Fruit fly (Drosophila melanogaster) whole organism, embryonic: ENCODE data around the gene CG7054.

ENCODE experiments used
- Aef1 ChIP-seq: fragments of 200-800 bp; sonication (Bioruptor generic); IDR thresholded peaks from 3 replicates; pipeline ENCODE4 v1.3.6; 2022; ENCODE audit warnings: missing biosample characterization, missing genetic modification characterization
- CG10321 ChIP-seq: fragments of 200-800 bp; sonication (Bioruptor generic); IDR thresholded peaks from 2 replicates; pipeline ENCODE4 v1.3.6; 2022; ENCODE audit warnings: missing biosample characterization, missing genetic modification characterization
- CG10654 ChIP-seq: fragments of 200-800 bp; sonication (Bioruptor generic); optimal IDR thresholded peaks from 2 replicates; lab custom pipeline; 2016; ENCODE audit warnings: missing biosample characterization, missing genetic modification characterization
- CG12155 ChIP-seq: fragments of 200-800 bp; sonication (Bioruptor generic); optimal IDR thresholded peaks from 3 replicates; lab custom pipeline; 2016; ENCODE audit warnings: missing biosample characterization, missing genetic modification characterization
- CG1233 ChIP-seq: fragments of 200-800 bp; sonication (Bioruptor generic); optimal IDR thresholded peaks from 4 replicates; lab custom pipeline; 2018; ENCODE audit warnings: missing biosample characterization, mild to moderate bottlenecking, missing genetic modification characterization
- CG13894 ChIP-seq: fragments of 200-800 bp; sonication (Bioruptor generic); optimal IDR thresholded peaks from 3 replicates; lab custom pipeline; 2018; ENCODE audit warnings: missing biosample characterization, mild to moderate bottlenecking, missing genetic modification characterization, moderate library complexity
- CG14860 ChIP-seq: fragments of 200-800 bp; sonication (Bioruptor generic); IDR thresholded peaks from 3 replicates; pipeline ENCODE4 v1.3.6; 2022; ENCODE audit warnings: missing biosample characterization, missing genetic modification characterization; ENCODE audit not compliant: partially characterized antibody
- CG15514 ChIP-seq: fragments of 200-800 bp; sonication (Bioruptor generic); optimal IDR thresholded peaks from 3 replicates; lab custom pipeline; 2017; ENCODE audit warnings: missing biosample characterization, missing genetic modification characterization, mild to moderate bottlenecking, moderate library complexity, missing genetic modification reagents
- CG15696 ChIP-seq: fragments of 200-800 bp; sonication (Bioruptor generic); optimal IDR thresholded peaks from 2 replicates; lab custom pipeline; 2019; ENCODE audit warnings: missing biosample characterization, mild to moderate bottlenecking, missing genetic modification characterization, moderate library complexity
- CG16863 ChIP-seq: fragments of 200-800 bp; sonication (Bioruptor generic); optimal IDR thresholded peaks from 3 replicates; lab custom pipeline; 2016; ENCODE audit warnings: missing biosample characterization, missing genetic modification characterization
- CG18599 ChIP-seq: fragments of 200-800 bp; sonication (Bioruptor generic); optimal IDR thresholded peaks from 3 replicates; lab custom pipeline; 2017; ENCODE audit warnings: missing biosample characterization, missing genetic modification characterization, mild to moderate bottlenecking, moderate library complexity, missing genetic modification reagents
- CG2116 ChIP-seq: fragments of 200-800 bp; sonication (Bioruptor generic); optimal IDR thresholded peaks from 3 replicates; lab custom pipeline; 2018; ENCODE audit warnings: missing biosample characterization, mild to moderate bottlenecking, missing genetic modification characterization
- CG2678 ChIP-seq: fragments of 200-800 bp; sonication (Bioruptor generic); optimal IDR thresholded peaks from 3 replicates; lab custom pipeline; 2019; ENCODE audit warnings: missing biosample characterization, mild to moderate bottlenecking, missing genetic modification characterization, moderate library complexity
- CG30431 ChIP-seq: fragments of 200-800 bp; sonication (Bioruptor generic); optimal IDR thresholded peaks from 2 replicates; lab custom pipeline; 2017; ENCODE audit warnings: missing biosample characterization, missing genetic modification characterization
- CG32767 ChIP-seq: fragments of 200-800 bp; sonication (Bioruptor generic); IDR thresholded peaks from 2 replicates; pipeline ENCODE4 v1.3.6; 2022; ENCODE audit warnings: missing biosample characterization, missing genetic modification characterization
- CG32772 ChIP-seq: fragments of 200-800 bp; sonication (Bioruptor generic); IDR thresholded peaks from 2 replicates; pipeline ENCODE4 v1.3.6; 2022; ENCODE audit warnings: missing biosample characterization, missing genetic modification characterization
- CG4360 ChIP-seq: fragments of 200-800 bp; sonication (Bioruptor generic); IDR thresholded peaks from 2 replicates; pipeline ENCODE4 v1.3.6; 2022; ENCODE audit warnings: missing biosample characterization, missing genetic modification characterization
- CG4820 ChIP-seq: fragments of 200-800 bp; sonication (Bioruptor generic); optimal IDR thresholded peaks from 3 replicates; lab custom pipeline; 2016; ENCODE audit warnings: missing biosample characterization, missing genetic modification characterization
- CG4854 ChIP-seq: fragments of 200-800 bp; sonication (Bioruptor generic); optimal IDR thresholded peaks from 2 replicates; lab custom pipeline; 2016; ENCODE audit warnings: missing biosample characterization, missing genetic modification characterization, inconsistent platforms
- CG6683 ChIP-seq: fragments of 200-800 bp; sonication (Bioruptor generic); optimal IDR thresholded peaks from 2 replicates; lab custom pipeline; 2017; ENCODE audit warnings: missing biosample characterization, mild to moderate bottlenecking, missing genetic modification characterization, missing genetic modification reagents
- CG7987 ChIP-seq: fragments of 200-800 bp; sonication (Bioruptor generic); optimal IDR thresholded peaks from 2 replicates; lab custom pipeline; 2018; ENCODE audit warnings: missing biosample characterization, mild to moderate bottlenecking, missing genetic modification characterization, moderate library complexity
- CG8478 ChIP-seq: fragments of >200 bp; optimal IDR thresholded peaks from 2 replicates; lab custom pipeline; 2018
- CoRest ChIP-seq: fragments of 200-800 bp; sonication (Bioruptor generic); optimal IDR thresholded peaks from 3 replicates; lab custom pipeline; 2018; ENCODE audit warnings: missing biosample characterization, mild to moderate bottlenecking, missing genetic modification characterization, moderate library complexity
- ERR ChIP-seq: fragments of 200-800 bp; sonication (Bioruptor generic); optimal IDR thresholded peaks from 2 replicates; lab custom pipeline; 2016; ENCODE audit warnings: missing biosample characterization, missing genetic modification characterization
- Fer1 ChIP-seq: fragments of 200-800 bp; sonication (Bioruptor generic); optimal IDR thresholded peaks from 2 replicates; lab custom pipeline; 2017; ENCODE audit warnings: missing biosample characterization, mild to moderate bottlenecking, missing genetic modification characterization
- Meics ChIP-seq: fragments of 200-800 bp; sonication (Bioruptor generic); optimal IDR thresholded peaks from 2 replicates; lab custom pipeline; 2017; ENCODE audit warnings: missing biosample characterization, mild to moderate bottlenecking, missing genetic modification characterization
- Ravus ChIP-seq: fragments of 200-800 bp; sonication (Bioruptor generic); IDR thresholded peaks from 2 replicates; pipeline ENCODE4 v1.3.6; 2022; ENCODE audit warnings: missing biosample characterization, missing genetic modification characterization
- Sox102F ChIP-seq: fragments of 200-800 bp; sonication (Bioruptor generic); optimal IDR thresholded peaks from 2 replicates; lab custom pipeline; 2018; ENCODE audit warnings: missing biosample characterization, mild to moderate bottlenecking, missing genetic modification characterization, moderate library complexity
- abd-A ChIP-seq: fragments of 200-800 bp; sonication (Bioruptor generic); optimal IDR thresholded peaks from 3 replicates; lab custom pipeline; 2019; ENCODE audit warnings: missing biosample characterization, mild to moderate bottlenecking, missing genetic modification characterization, moderate library complexity
- dmrt11E ChIP-seq: fragments of 200-800 bp; sonication (Bioruptor generic); optimal IDR thresholded peaks from 3 replicates; lab custom pipeline; 2018; ENCODE audit warnings: missing biosample characterization, mild to moderate bottlenecking, missing genetic modification characterization, moderate library complexity
- dpn ChIP-seq, 2 experiments: fragments of 200-800 bp; sonication (Bioruptor generic); optimal IDR thresholded peaks; 3 replicates each; lab custom pipeline; 2016; ENCODE audit warnings: missing biosample characterization in 2 of 2, missing genetic modification characterization in 2 of 2
- eyg ChIP-seq: fragments of 200-800 bp; sonication (Bioruptor generic); optimal IDR thresholded peaks from 3 replicates; lab custom pipeline; 2016; ENCODE audit warnings: missing biosample characterization, missing genetic modification characterization
- fd102C ChIP-seq: fragments of 200-800 bp; sonication (Bioruptor generic); optimal IDR thresholded peaks from 2 replicates; lab custom pipeline; 2018; ENCODE audit warnings: missing biosample characterization, mild to moderate bottlenecking, missing genetic modification characterization, moderate library complexity
- fd64A ChIP-seq: fragments of 200-800 bp; sonication (Bioruptor generic); optimal IDR thresholded peaks from 3 replicates; lab custom pipeline; 2018; ENCODE audit warnings: missing biosample characterization, mild to moderate bottlenecking, missing genetic modification characterization
- grau ChIP-seq: fragments of 200-800 bp; optimal IDR thresholded peaks from 3 replicates; lab custom pipeline; 2019; ENCODE audit warnings: missing biosample characterization, mild to moderate bottlenecking, missing genetic modification characterization, moderate library complexity
- kah ChIP-seq: fragments of 200-800 bp; sonication (Bioruptor generic); optimal IDR thresholded peaks from 2 replicates; lab custom pipeline; 2018; ENCODE audit warnings: missing biosample characterization, mild to moderate bottlenecking, missing genetic modification characterization
- kni ChIP-seq: fragments of 200-800 bp; sonication (Bioruptor generic); optimal IDR thresholded peaks from 3 replicates; lab custom pipeline; 2017; ENCODE audit warnings: mild to moderate bottlenecking, missing biosample characterization, missing genetic modification reagents, missing genetic modification characterization
- lab ChIP-seq: fragments of 200-800 bp; sonication (Bioruptor generic); optimal IDR thresholded peaks from 3 replicates; lab custom pipeline; 2017; ENCODE audit warnings: missing biosample characterization, missing genetic modification characterization, mild to moderate bottlenecking, moderate library complexity, missing genetic modification reagents
- lmd ChIP-seq: fragments of 200-800 bp; sonication (Bioruptor generic); IDR thresholded peaks from 2 replicates; pipeline ENCODE4 v1.3.6; 2022; ENCODE audit warnings: missing biosample characterization, missing genetic modification characterization
- pfk ChIP-seq: fragments of 200-800 bp; sonication (Bioruptor generic); optimal IDR thresholded peaks from 2 replicates; lab custom pipeline; 2018; ENCODE audit warnings: missing biosample characterization, mild to moderate bottlenecking, missing genetic modification characterization, moderate library complexity
- row ChIP-seq: fragments of 200-800 bp; sonication (Bioruptor generic); IDR thresholded peaks from 3 replicates; pipeline ENCODE4 v1.3.6; 2022; ENCODE audit warnings: missing biosample characterization, missing genetic modification characterization
- sens ChIP-seq: fragments of 200-800 bp; sonication (Bioruptor generic); peaks from one replicate; lab custom pipeline; 2016; ENCODE audit warnings: missing biosample characterization, missing genetic modification characterization
- sim ChIP-seq: fragments of 200-800 bp; sonication (Bioruptor generic); IDR thresholded peaks from 2 replicates; pipeline ENCODE4 v1.3.6; 2022; ENCODE audit warnings: missing biosample characterization, missing genetic modification characterization
- sima ChIP-seq: fragments of 200-800 bp; sonication (Bioruptor generic); optimal IDR thresholded peaks from 2 replicates; lab custom pipeline; 2016; ENCODE audit warnings: missing biosample characterization, missing genetic modification characterization
- so ChIP-seq: fragments of 200-800 bp; sonication (Bioruptor generic); IDR thresholded peaks from 3 replicates; pipeline ENCODE4 v1.3.6; 2022; ENCODE audit warnings: missing biosample characterization, missing genetic modification characterization
- stc ChIP-seq: fragments of 200-800 bp; sonication (Bioruptor generic); IDR thresholded peaks from 2 replicates; pipeline ENCODE4 v1.3.6; 2022; ENCODE audit warnings: missing biosample characterization, missing genetic modification characterization
- tio ChIP-seq: fragments of 200-800 bp; sonication (Bioruptor generic); optimal IDR thresholded peaks from 2 replicates; lab custom pipeline; 2017; ENCODE audit warnings: missing biosample characterization, missing genetic modification characterization, inconsistent platforms
- ttk ChIP-seq: fragments of 200-800 bp; sonication (Bioruptor generic); IDR thresholded peaks from 2 replicates; pipeline ENCODE4 v2.1.2; 2022; ENCODE audit warnings: missing biosample characterization, missing genetic modification characterization
- tup ChIP-seq: fragments of 200-800 bp; sonication (Bioruptor generic); optimal IDR thresholded peaks from 2 replicates; lab custom pipeline; 2016; ENCODE audit warnings: missing biosample characterization, mild to moderate bottlenecking, missing genetic modification characterization, moderate library complexity

Gene CG7054

DNA sequence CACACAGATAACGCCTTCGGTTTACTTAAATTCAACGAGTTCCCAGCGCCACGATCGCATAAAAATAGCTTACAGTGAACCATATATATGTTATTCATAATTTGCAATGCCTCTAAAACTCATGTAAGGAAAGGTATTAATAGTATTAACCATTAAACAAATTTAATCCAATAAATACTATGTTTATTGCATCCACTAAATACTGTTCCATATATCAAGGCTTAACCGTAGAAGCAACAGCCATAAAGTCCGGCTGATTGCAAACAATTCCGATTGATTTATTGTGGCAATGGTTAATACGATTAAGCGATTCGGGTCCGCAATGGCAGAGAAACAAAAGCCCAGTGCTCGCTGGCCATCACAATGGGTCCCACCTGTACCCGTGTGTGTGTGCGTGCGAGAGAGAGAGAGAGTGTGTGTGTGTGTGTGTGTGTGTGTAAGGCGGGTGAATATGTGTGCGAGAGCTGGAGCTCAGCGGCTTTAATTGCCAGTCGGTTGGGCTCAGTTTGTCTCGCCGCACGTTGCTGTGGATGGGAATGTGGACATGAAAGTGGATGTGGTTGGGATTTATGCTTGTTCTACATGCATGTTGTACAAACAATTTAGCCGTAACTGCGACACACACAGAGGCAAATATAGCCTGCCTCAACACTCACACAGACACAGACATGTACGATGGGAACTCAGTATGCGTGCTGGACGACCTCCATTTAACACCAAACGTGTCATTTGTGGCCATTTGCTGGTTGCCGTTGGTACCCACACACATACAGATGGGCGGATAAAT, 29.9 kb downstream of the CG7054 start (continued):
- no peak for TF ChIP-seq CG32772 (GFP tag; lab: Robert Waterston, UW)
- 0 out of 2 replicates have a peak, but pooled peaks have one; percentile 15 for TF ChIP-seq ttk (GFP tag; lab: Robert Waterston, UW)
- TF ChIP-seq Meics (GFP tag; lab: Kevin White, UChicago) = peak; percentile 65
- no peak for TF ChIP-seq CG30431 (GFP tag; lab: Kevin White, UChicago)
- TF ChIP-seq CG4820 (GFP tag; lab: Kevin White, UChicago) = peak; percentile 33
- no peak for TF ChIP-seq so (GFP tag; lab: Robert Waterston, UW)
- no peak for TF ChIP-seq CG15696 (tag; lab: Kevin White, UChicago)
- TF ChIP-seq dmrt11E (tag; lab: Kevin White, UChicago) = no peak
- TF ChIP-seq CG10654 (GFP tag; lab: Kevin White, UChicago) = peak; percentile 36
- TF ChIP-seq CoRest (tag; lab: Kevin White, UChicago) = peak; percentile 15
- peak; percentile 60 for TF ChIP-seq lab (GFP tag; lab: Kevin White, UChicago)
- peak; percentile 3 for TF ChIP-seq fd64A (GFP tag; lab: Kevin White, UChicago)
- peak; percentile 37 for TF ChIP-seq kni (GFP tag; lab: Kevin White, UChicago)
- TF ChIP-seq CG12155 (GFP tag; lab: Kevin White, UChicago) = no peak
- no peak for TF ChIP-seq Ravus (GFP tag; lab: Robert Waterston, UW)
- TF ChIP-seq CG2116 = no peak
- peak; percentile 60 for TF ChIP-seq row (GFP tag; lab: Robert Waterston, UW)
- TF ChIP-seq Fer1 (GFP tag; lab: Kevin White, UChicago) = peak; percentile 33
- TF ChIP-seq, all 482 proteins: peak for 113

DNA sequence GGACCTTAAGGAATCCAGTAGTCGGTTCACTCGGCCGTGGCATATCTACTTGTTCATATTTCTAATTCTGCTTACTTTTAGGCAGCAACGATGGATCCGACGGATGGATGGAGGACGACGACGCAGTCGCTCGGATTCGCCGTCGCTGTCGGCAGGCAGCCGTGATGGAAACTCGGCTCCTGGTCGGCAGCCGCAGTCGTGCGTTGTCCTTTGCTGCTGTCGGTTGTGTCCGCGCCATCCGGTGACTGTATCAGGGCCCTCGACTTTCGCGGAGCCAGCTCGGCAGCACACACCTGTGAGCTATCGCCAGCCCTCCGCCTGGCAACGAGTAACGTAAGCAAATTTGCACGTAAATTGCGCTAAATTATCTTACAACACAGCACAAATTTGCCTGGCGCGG, 32.2 kb downstream of the CG7054 start, which contains the start of gene Octbeta1R:
Gene Octbeta1R, plus strand, starts transcription at position 191 of the 400 bp plus-strand sequence.
- no peak for TF ChIP-seq eyg
- no peak for TF ChIP-seq CG15514
- TF ChIP-seq row (GFP tag; lab: Robert Waterston, UW) = 0 out of 3 replicates have a peak, but pooled peaks have one; percentile 1
- no peak for TF ChIP-seq ERR
- TF ChIP-seq CG16863 (GFP tag; lab: Kevin White, UChicago) = no peak
- TF ChIP-seq Sox102F = no peak
- TF ChIP-seq CG1233 = no peak
- TF ChIP-seq CG7987 (GFP tag; lab: Kevin White, UChicago) = no peak
- no peak for TF ChIP-seq fd102C (GFP tag; lab: Kevin White, UChicago)
- no peak for TF ChIP-seq sima (GFP tag; lab: Kevin White, UChicago)
- no peak for TF ChIP-seq CG8478 (lab: Kevin White, UChicago)
- no peak for TF ChIP-seq CG4854 (GFP tag; lab: Kevin White, UChicago)
- TF ChIP-seq CG32767 (GFP tag; lab: Robert Waterston, UW) = no peak
- peak; percentile 16 for TF ChIP-seq abd-A (tag; lab: Kevin White, UChicago)
- TF ChIP-seq CG14860 = 0 out of 3 replicates have a peak, but pooled peaks have one; percentile 12
- TF ChIP-seq pfk (GFP tag; lab: Kevin White, UChicago) = no peak
- TF ChIP-seq kah = no peak
- no peak for TF ChIP-seq CG6683 (GFP tag; lab: Kevin White, UChicago)
- TF ChIP-seq stc (GFP tag; lab: Robert Waterston, UW) = no peak
- TF ChIP-seq sim (GFP tag; lab: Robert Waterston, UW) = no peak
- no peak for TF ChIP-seq CG2678 (tag; lab: Kevin White, UChicago)
- no peak for TF ChIP-seq CG18599 (GFP tag; lab: Kevin White, UChicago)
- TF ChIP-seq CG13894 (tag; lab: Kevin White, UChicago) = peak; percentile 57
- TF ChIP-seq tup (GFP tag; lab: Kevin White, UChicago) = no peak
- TF ChIP-seq lmd (GFP tag; lab: Robert Waterston, UW) = no peak
- no peak for TF ChIP-seq sens
- no peak for TF ChIP-seq CG4360 (GFP tag; lab: Robert Waterston, UW)
- no peak for TF ChIP-seq dpn (GFP tag; optimal IDR thresholded peaks at IDR 0.05; lab: Kevin White, UChicago)
- TF ChIP-seq Aef1 = no peak
- TF ChIP-seq grau (tag; lab: Kevin White, UChicago) = no peak
- no peak for TF ChIP-seq CG10321 (GFP tag; lab: Robert Waterston, UW)
- TF ChIP-seq tio = no peak
